Worm (Caenorhabditis elegans): ENCODE results near the gene K06H7.1.
A peak's percentile ranks its signal among the peaks of the same experiment; 100 is the strongest.

- TF ChIP-seq him-1 (tag; optimal IDR thresholded peaks at IDR 0.05), result no peak
- peak; percentile 15 for TF ChIP-seq W03F9.2 (tag; optimal IDR thresholded peaks at IDR 0.05)
Measured at ce11 chrIII:8093079-8093623, 6.0 kb upstream of the K06H7.1 start, which contains the start of gene K06H7.2.
